Fruit fly (Drosophila melanogaster) whole organism, embryonic: ENCODE results near the gene CG11970.

Experiments used
- CG32767 ChIP-seq: fragments of 200-800 bp; sonication (Bioruptor generic); IDR thresholded peaks from 2 replicates; pipeline ENCODE4 v1.3.6; 2022; ENCODE audit warnings: missing biosample characterization, missing genetic modification characterization
- cad ChIP-seq: fragments of >200 bp; optimal IDR thresholded peaks from 2 replicates; lab custom pipeline; 2017; ENCODE audit warnings: missing biosample characterization, missing genetic modification characterization
- pnt ChIP-seq: fragments of 200-800 bp; sonication (Bioruptor generic); optimal IDR thresholded peaks from 3 replicates; lab custom pipeline; 2016; ENCODE audit warnings: missing biosample characterization, missing genetic modification characterization

dm6 chr3R:8947757-8948428, 36.6 kb upstream of the CG11970 start:
- TF ChIP-seq pnt (GFP tag; lab: Kevin White, UChicago) = no peak
- no peak for TF ChIP-seq CG32767 (GFP tag; lab: Robert Waterston, UW)
- TF ChIP-seq cad = no peak
